Worm (Caenorhabditis elegans) whole organism, L1 larva: ENCODE data around the gene K07H8.9.

Experiments
- C16A3.4 ChIP-seq: fragments of 150-350 bp; optimal IDR thresholded peaks from 2 replicates; lab custom pipeline; 2014; ENCODE audit warnings: missing biosample characterization, missing genetic modification characterization
- F16B12.6 ChIP-seq: fragments of 150-350 bp; optimal IDR thresholded peaks from 2 replicates; lab custom pipeline; 2014; ENCODE audit warnings: missing biosample characterization, missing genetic modification characterization
- Y116A8C.19 ChIP-seq: sonication (generic microtip); optimal IDR thresholded peaks from 2 replicates; lab custom pipeline; 2016; ENCODE audit warnings: missing compliant biosample characterization, missing genetic modification characterization, borderline replicate concordance
- aha-1 ChIP-seq: fragments of 150-350 bp; optimal IDR thresholded peaks from 2 replicates; lab custom pipeline; 2014; ENCODE audit warnings: missing biosample characterization, missing genetic modification characterization
- aly-2 ChIP-seq: fragments of 150-350 bp; optimal IDR thresholded peaks from 2 replicates; lab custom pipeline; 2014; ENCODE audit warnings: missing biosample characterization, missing genetic modification characterization
- ceh-8 ChIP-seq: fragments of 200-800 bp; sonication (Bioruptor generic); optimal IDR thresholded peaks from 2 replicates; lab custom pipeline; 2018; ENCODE audit warnings: mild to moderate bottlenecking, missing genetic modification characterization, moderate library complexity, missing compliant biosample characterization
- ceh-88 ChIP-seq: fragments of 200-800 bp; sonication (Bioruptor generic); IDR thresholded peaks from 2 replicates; pipeline ENCODE4 v1.3.6; 2022; ENCODE audit warnings: missing genetic modification characterization, missing compliant biosample characterization
- ceh-90 ChIP-seq: sonication (generic microtip); optimal IDR thresholded peaks from 2 replicates; lab custom pipeline; 2016; ENCODE audit warnings: missing genetic modification characterization, missing compliant biosample characterization
- ces-1 ChIP-seq: fragments of 150-350 bp; optimal IDR thresholded peaks from 2 replicates; lab custom pipeline; 2014; ENCODE audit warnings: missing biosample characterization, missing genetic modification reagents, missing genetic modification characterization
- dpl-1 ChIP-seq, 3 experiments: fragments of 150-350 bp in 2 of 3; sonication (generic microtip) in 1 of 3; optimal IDR thresholded peaks; 2 replicates each; lab custom pipeline; 2014 to 2017; ENCODE audit warnings: missing biosample characterization in 3 of 3, missing genetic modification characterization in 3 of 3, missing genetic modification reagents in 3 of 3
- dsc-1 ChIP-seq: sonication (generic microtip); optimal IDR thresholded peaks from 2 replicates; lab custom pipeline; 2016; ENCODE audit warnings: mild to moderate bottlenecking, missing genetic modification characterization, missing compliant biosample characterization
- egl-13 ChIP-seq: sonication (generic microtip); optimal IDR thresholded peaks from 2 replicates; lab custom pipeline; 2016; ENCODE audit warnings: missing genotype, missing genetic modification reagents, missing genetic modification characterization, missing compliant biosample characterization
- elt-2 ChIP-seq: sonication (generic microtip); optimal IDR thresholded peaks from 2 replicates; lab custom pipeline; 2016; ENCODE audit warnings: missing genetic modification characterization, mild to moderate bottlenecking, inconsistent platforms, missing compliant biosample characterization, missing genetic modification reagents
- elt-3 ChIP-seq, 6 experiments: fragments of 150-350 bp in 1 of 6; sonication (generic microtip); optimal IDR thresholded peaks; 2 replicates each; lab custom pipeline; 2017 to 2018; ENCODE audit warnings: missing biosample characterization in 6 of 6, missing genetic modification characterization in 6 of 6, inconsistent platforms in 1 of 6
- fkh-8 ChIP-seq: sonication (generic microtip); optimal IDR thresholded peaks from 2 replicates; lab custom pipeline; 2016; ENCODE audit warnings: mild to moderate bottlenecking, missing genetic modification characterization, missing compliant biosample characterization
- hlh-17 ChIP-seq: fragments of 200-800 bp; sonication (Bioruptor generic); optimal IDR thresholded peaks from 2 replicates; lab custom pipeline; 2018; ENCODE audit warnings: missing genetic modification characterization, mild to moderate bottlenecking, missing compliant biosample characterization, moderate library complexity, borderline replicate concordance
- hlh-4 ChIP-seq: sonication (generic microtip); optimal IDR thresholded peaks from 2 replicates; lab custom pipeline; 2016; ENCODE audit warnings: mild to moderate bottlenecking, missing genetic modification characterization, missing compliant biosample characterization
- hpl-2 ChIP-seq: fragments of 150-350 bp; optimal IDR thresholded peaks from 2 replicates; lab custom pipeline; 2014; ENCODE audit warnings: missing biosample characterization, missing genetic modification reagents, missing genetic modification characterization
- lin-15B ChIP-seq: fragments of 150-350 bp; sonication (generic microtip); optimal IDR thresholded peaks from 3 replicates; lab custom pipeline; 2014; ENCODE audit warnings: missing biosample characterization, missing genetic modification characterization
- lin-35 ChIP-seq, 2 experiments: fragments of 150-350 bp; optimal IDR thresholded peaks; 2 replicates each; lab custom pipeline; 2014; ENCODE audit warnings: missing biosample characterization in 2 of 2, missing genetic modification characterization in 2 of 2, missing genetic modification reagents in 2 of 2
- lir-3 ChIP-seq: sonication (generic microtip); optimal IDR thresholded peaks from 2 replicates; lab custom pipeline; 2016; ENCODE audit warnings: mild to moderate bottlenecking, missing genetic modification characterization, moderate library complexity, missing compliant biosample characterization; ENCODE audit not compliant: poor library complexity
- mab-9 ChIP-seq: fragments of 200-800 bp; sonication (Bioruptor generic); IDR thresholded peaks from 2 replicates; pipeline ENCODE4 v1.3.6; 2022; ENCODE audit warnings: missing genetic modification reagents, missing genetic modification characterization, missing compliant biosample characterization
- mdl-1 ChIP-seq, 2 experiments: fragments of 150-350 bp; optimal IDR thresholded peaks; 2 replicates each; lab custom pipeline; 2014 to 2017; ENCODE audit warnings: missing biosample characterization in 2 of 2, missing genetic modification characterization in 2 of 2, inconsistent platforms in 1 of 2
- mep-1 ChIP-seq: fragments of 150-350 bp; optimal IDR thresholded peaks from 2 replicates; lab custom pipeline; 2014; ENCODE audit warnings: missing biosample characterization, missing genetic modification characterization
- nhr-11 ChIP-seq: fragments of 150-350 bp; optimal IDR thresholded peaks from 2 replicates; lab custom pipeline; 2014; ENCODE audit warnings: missing biosample characterization, missing genetic modification characterization
- nhr-19 ChIP-seq: fragments of 200-800 bp; sonication (Bioruptor generic); conservative IDR thresholded peaks from 2 replicates; pipeline ENCODE4 v1.3.6; 2022; ENCODE audit warnings: missing genetic modification characterization, missing compliant biosample characterization
- nhr-20 ChIP-seq: sonication (generic microtip); optimal IDR thresholded peaks from 2 replicates; lab custom pipeline; 2016; ENCODE audit warnings: mild to moderate bottlenecking, missing genetic modification characterization, missing compliant biosample characterization
- nhr-28 ChIP-seq: fragments of 150-350 bp; optimal IDR thresholded peaks from 2 replicates; lab custom pipeline; 2014; ENCODE audit warnings: missing biosample characterization, missing genetic modification characterization
- nhr-71 ChIP-seq: sonication (generic microtip); optimal IDR thresholded peaks from 2 replicates; lab custom pipeline; 2016; ENCODE audit warnings: mild to moderate bottlenecking, missing genetic modification characterization, moderate library complexity, missing compliant biosample characterization
- nhr-76 ChIP-seq: sonication (generic microtip); optimal IDR thresholded peaks from 2 replicates; lab custom pipeline; 2017; ENCODE audit warnings: missing biosample characterization, missing genetic modification characterization
- nhr-77 ChIP-seq: fragments of 150-350 bp; optimal IDR thresholded peaks from 2 replicates; lab custom pipeline; 2014; ENCODE audit warnings: missing biosample characterization, missing genetic modification characterization
- nhr-85 ChIP-seq: sonication (generic microtip); peaks from one replicate; lab custom pipeline; 2016; ENCODE audit warnings: missing genetic modification characterization, inconsistent platforms, missing compliant biosample characterization
- pag-3 ChIP-seq: sonication (generic microtip); optimal IDR thresholded peaks from 2 replicates; lab custom pipeline; 2017; ENCODE audit warnings: missing genetic modification characterization, mild to moderate bottlenecking, missing compliant biosample characterization, antibody characterized with exemption, borderline replicate concordance; ENCODE audit not compliant: insufficient read depth
- pqm-1 ChIP-seq: sonication (generic microtip); optimal IDR thresholded peaks from 3 replicates; lab custom pipeline; 2017; ENCODE audit warnings: missing biosample characterization, missing genetic modification characterization
- rnt-1 ChIP-seq: sonication (generic microtip); optimal IDR thresholded peaks from 2 replicates; lab custom pipeline; 2016; ENCODE audit warnings: mild to moderate bottlenecking, missing genetic modification characterization, moderate library complexity, missing compliant biosample characterization
- skn-1 ChIP-seq: fragments of 150-350 bp; optimal IDR thresholded peaks from 2 replicates; lab custom pipeline; 2014; ENCODE audit warnings: missing biosample characterization, missing genetic modification characterization
- snpc-4 ChIP-seq: fragments of 150-350 bp; optimal IDR thresholded peaks from 2 replicates; lab custom pipeline; 2014; ENCODE audit warnings: missing biosample characterization, missing genetic modification characterization
- snu-23 ChIP-seq: sonication (generic microtip); optimal IDR thresholded peaks from 2 replicates; lab custom pipeline; 2016; ENCODE audit warnings: missing genetic modification characterization, missing compliant biosample characterization
- sup-37 ChIP-seq: fragments of 200-800 bp; sonication (Bioruptor generic); optimal IDR thresholded peaks from 2 replicates; lab custom pipeline; 2018; ENCODE audit warnings: mild to moderate bottlenecking, missing genetic modification characterization, missing compliant biosample characterization
- tbx-2 ChIP-seq: sonication (generic microtip); optimal IDR thresholded peaks from 2 replicates; lab custom pipeline; 2016; ENCODE audit warnings: missing genetic modification characterization, missing compliant biosample characterization
- tlp-1 ChIP-seq: fragments of 150-350 bp; optimal IDR thresholded peaks from 2 replicates; lab custom pipeline; 2014; ENCODE audit warnings: missing biosample characterization, missing genetic modification characterization
- unc-130 ChIP-seq: fragments of 150-350 bp; optimal IDR thresholded peaks from 2 replicates; lab custom pipeline; 2017; ENCODE audit warnings: missing biosample characterization, missing genetic modification characterization, inconsistent platforms
- unc-62 ChIP-seq: fragments of 150-350 bp; optimal IDR thresholded peaks from 2 replicates; lab custom pipeline; 2014; ENCODE audit warnings: missing biosample characterization, missing genetic modification reagents, missing genetic modification characterization
- unc-86 ChIP-seq: sonication (generic microtip); optimal IDR thresholded peaks from 2 replicates; lab custom pipeline; 2016; ENCODE audit warnings: missing genetic modification characterization, missing compliant biosample characterization
- vab-15 ChIP-seq: sonication (generic microtip); optimal IDR thresholded peaks from 2 replicates; lab custom pipeline; 2017; ENCODE audit warnings: missing genotype, mild to moderate bottlenecking, missing genetic modification characterization, missing compliant biosample characterization
- xbp-1 ChIP-seq: sonication (generic microtip); optimal IDR thresholded peaks from 2 replicates; lab custom pipeline; 2016; ENCODE audit warnings: missing genetic modification characterization, missing compliant biosample characterization
- ztf-11 ChIP-seq, 2 experiments: sonication (generic microtip); optimal IDR thresholded peaks; 2 replicates each; lab custom pipeline; 2016 to 2017; ENCODE audit warnings: missing genetic modification characterization in 2 of 2, missing biosample characterization in 1 of 2, missing compliant biosample characterization in 1 of 2

The K07H8.9 gene

ce11 chrIV:8255221-8255620 is 31.1 kb downstream of the K07H8.9 start:
- TF ChIP-seq lin-15B (tag; lab: Kevin White, UChicago) (no peak), elt-2 (tag; lab: Kevin White, UChicago) (peak; percentile 33), F16B12.6 (tag; lab: Kevin White, UChicago) (no peak), unc-86 (no peak), elt-3 (tag; optimal IDR thresholded peaks at IDR 0.05; lab: Kevin White, UChicago) (no peak), ztf-11 (tag; optimal IDR thresholded peaks at IDR 0.05; lab: Kevin White, UChicago) (no peak), hlh-4 (tag; lab: Kevin White, UChicago) (no peak)
- TF ChIP-seq, all 84 proteins: peak for 1

ce11 chrIV:8254193-8254592 is 32.1 kb downstream of the K07H8.9 start:
- TF ChIP-seq nhr-11 (no peak), ceh-90 (tag; lab: Kevin White, UChicago) (no peak), ces-1 (GFP tag; lab: Kevin White, UChicago) (no peak), nhr-19 (GFP tag; lab: Robert Waterston, UW) (no peak), lin-15B (tag; lab: Kevin White, UChicago) (no peak), vab-15 (tag; lab: Kevin White, UChicago) (no peak), xbp-1 (tag; lab: Kevin White, UChicago) (no peak), nhr-85 (tag; lab: Kevin White, UChicago) (no peak)

- no peak for TF ChIP-seq F16B12.6 (tag; lab: Kevin White, UChicago)
- TF ChIP-seq skn-1: peak; percentile 46
- TF ChIP-seq unc-86: peak; percentile 30
- no peak for TF ChIP-seq hlh-4 (tag; lab: Kevin White, UChicago)
- TF ChIP-seq xbp-1 (tag; lab: Kevin White, UChicago): peak; percentile 64
- no peak for TF ChIP-seq unc-62 (GFP tag; lab: Kevin White, UChicago)
- no peak for TF ChIP-seq ceh-88 (GFP tag; lab: Robert Waterston, UW)
- TF ChIP-seq pag-3 (tag; lab: Kevin White, UChicago): no peak
- no peak for TF ChIP-seq nhr-76 (tag; lab: Kevin White, UChicago)
- peak; percentile 30 for TF ChIP-seq egl-13 (tag; lab: Kevin White, UChicago)
- peak; percentile 65 for TF ChIP-seq nhr-77 (tag; lab: Kevin White, UChicago)
- no peak for TF ChIP-seq tlp-1
- peak; percentile 64 for TF ChIP-seq C16A3.4 (tag; lab: Kevin White, UChicago)
- TF ChIP-seq fkh-8 (tag; lab: Kevin White, UChicago): peak; percentile 65
- TF ChIP-seq hpl-2 (GFP tag; lab: Kevin White, UChicago): no peak
- peak; percentile 80 for TF ChIP-seq mep-1 (tag; lab: Kevin White, UChicago)
- TF ChIP-seq aly-2 (tag; lab: Kevin White, UChicago): peak; percentile 57
- TF ChIP-seq lin-35 (GFP tag; optimal IDR thresholded peaks at IDR 0.05; lab: Kevin White, UChicago): peak; percentile 66 to 80
- TF ChIP-seq unc-130: peak; percentile 81
- peak; percentile 36 for TF ChIP-seq lir-3 (tag; lab: Kevin White, UChicago)
- no peak for TF ChIP-seq nhr-28 (tag; lab: Kevin White, UChicago)
- no peak for TF ChIP-seq hlh-17 (GFP tag; lab: Kevin White, UChicago)
- no peak for TF ChIP-seq Y116A8C.19 (tag; lab: Kevin White, UChicago)
- TF ChIP-seq ceh-8: no peak
- peak; percentile 34 for TF ChIP-seq snpc-4 (tag; lab: Kevin White, UChicago)
- peak; percentile 62 for TF ChIP-seq tbx-2 (tag; lab: Kevin White, UChicago)
- TF ChIP-seq nhr-20 (tag; lab: Kevin White, UChicago): peak; percentile 68
- no peak for TF ChIP-seq ces-1 (GFP tag; lab: Kevin White, UChicago)
- no peak for TF ChIP-seq ceh-90 (tag; lab: Kevin White, UChicago)
- peak; percentile 81 for TF ChIP-seq rnt-1 (tag; lab: Kevin White, UChicago)
- TF ChIP-seq aha-1 (tag; lab: Kevin White, UChicago): no peak
- peak in 1 of 2 experiments; percentile 91 for TF ChIP-seq mdl-1 (tag; optimal IDR thresholded peaks at IDR 0.05; lab: Kevin White, UChicago)
- peak; percentile 79 for TF ChIP-seq nhr-71 (tag; lab: Kevin White, UChicago)
- TF ChIP-seq nhr-11: no peak
- no peak for TF ChIP-seq pqm-1 (tag; lab: Kevin White, UChicago)
- no peak for TF ChIP-seq sup-37 (GFP tag; lab: Kevin White, UChicago)
- peak; percentile 68 for TF ChIP-seq dsc-1 (tag; lab: Kevin White, UChicago)
- TF ChIP-seq dpl-1 (GFP tag; optimal IDR thresholded peaks at IDR 0.05; lab: Kevin White, UChicago): peak in 2 of 3 experiments; percentile 20 to 45
- TF ChIP-seq vab-15 (tag; lab: Kevin White, UChicago): no peak
- TF ChIP-seq mab-9 (GFP tag; lab: Robert Waterston, UW): no peak
- TF ChIP-seq snu-23: peak; percentile 80
Observed at ce11 chrIV:8252856-8253255, 33.4 kb downstream of the K07H8.9 start.
